Fruit fly (Drosophila melanogaster) whole organism, embryonic: ENCODE results near the gene nAChRalpha6.

Experiments
- ATbp ChIP-seq: fragments of 200-800 bp; sonication (Bioruptor generic); optimal IDR thresholded peaks from 2 replicates; lab custom pipeline; 2017; ENCODE audit warnings: missing biosample characterization, mild to moderate bottlenecking, missing genetic modification characterization, missing genetic modification reagents
- Asciz ChIP-seq: fragments of 200-800 bp; sonication (Bioruptor generic); optimal IDR thresholded peaks from 2 replicates; lab custom pipeline; 2017; ENCODE audit warnings: missing biosample characterization, mild to moderate bottlenecking, missing genetic modification characterization, missing genetic modification reagents
- Atf6 ChIP-seq: fragments of 200-800 bp; sonication (Bioruptor generic); IDR thresholded peaks from 2 replicates; pipeline ENCODE4 v1.3.6; 2022; ENCODE audit warnings: missing biosample characterization, missing genetic modification characterization
- CG11085 ChIP-seq: fragments of 200-800 bp; sonication (Bioruptor generic); IDR thresholded peaks from 2 replicates; pipeline ENCODE4 v1.3.6; 2022; ENCODE audit warnings: missing biosample characterization, missing genetic modification characterization
- CG11093 ChIP-seq: fragments of 200-800 bp; sonication (Bioruptor generic); IDR thresholded peaks from 3 replicates; pipeline ENCODE4 v1.3.6; 2022; ENCODE audit warnings: missing biosample characterization, missing genetic modification characterization
- CG12104 ChIP-seq: fragments of 200-800 bp; sonication (Bioruptor generic); optimal IDR thresholded peaks from 3 replicates; lab custom pipeline; 2016; ENCODE audit warnings: missing biosample characterization, missing genetic modification characterization
- CG1233 ChIP-seq: fragments of 200-800 bp; sonication (Bioruptor generic); optimal IDR thresholded peaks from 4 replicates; lab custom pipeline; 2018; ENCODE audit warnings: missing biosample characterization, mild to moderate bottlenecking, missing genetic modification characterization
- CG12659 ChIP-seq: fragments of 200-800 bp; sonication (Bioruptor generic); optimal IDR thresholded peaks from 3 replicates; lab custom pipeline; 2017; ENCODE audit warnings: mild to moderate bottlenecking, missing biosample characterization, missing genetic modification reagents, missing genetic modification characterization
- CG13296 ChIP-seq: fragments of 200-800 bp; sonication (Bioruptor generic); optimal IDR thresholded peaks from 3 replicates; lab custom pipeline; 2018; ENCODE audit warnings: missing biosample characterization, mild to moderate bottlenecking, missing genetic modification characterization
- CG16779 ChIP-seq: fragments of 200-800 bp; sonication (Bioruptor generic); IDR thresholded peaks from 2 replicates; pipeline ENCODE4 v1.3.6; 2022; ENCODE audit warnings: missing biosample characterization, missing genetic modification characterization
- CG16863 ChIP-seq: fragments of 200-800 bp; sonication (Bioruptor generic); optimal IDR thresholded peaks from 3 replicates; lab custom pipeline; 2016; ENCODE audit warnings: missing biosample characterization, missing genetic modification characterization
- CG2129 ChIP-seq: fragments of 200-800 bp; sonication (Bioruptor generic); IDR thresholded peaks from 2 replicates; pipeline ENCODE4 v1.3.6; 2022; ENCODE audit warnings: missing biosample characterization, missing genetic modification characterization; ENCODE audit not compliant: partially characterized antibody
- CG2889 ChIP-seq: fragments of 200-800 bp; sonication (Bioruptor generic); IDR thresholded peaks from 3 replicates; pipeline ENCODE4 v1.3.6; 2022; ENCODE audit warnings: missing biosample characterization, missing genetic modification characterization
- CG3065 ChIP-seq: fragments of 200-800 bp; sonication (Bioruptor generic); optimal IDR thresholded peaks from 2 replicates; lab custom pipeline; 2016; ENCODE audit warnings: missing biosample characterization, missing genetic modification characterization
- CG31224 ChIP-seq: fragments of 200-800 bp; sonication (Bioruptor generic); IDR thresholded peaks from 2 replicates; pipeline ENCODE4 v1.3.6; 2022; ENCODE audit warnings: missing biosample characterization, missing genetic modification characterization
- CG31441 ChIP-seq: fragments of 200-800 bp; sonication (Bioruptor generic); IDR thresholded peaks from 2 replicates; pipeline ENCODE4 v1.3.6; 2022; ENCODE audit warnings: missing biosample characterization, missing genetic modification characterization
- CG34422 ChIP-seq: fragments of 200-800 bp; sonication (Bioruptor generic); IDR thresholded peaks from 3 replicates; pipeline ENCODE4 v1.3.6; 2022; ENCODE audit warnings: missing biosample characterization, missing genetic modification characterization
- CG3726 ChIP-seq: fragments of 200-800 bp; sonication (Bioruptor generic); IDR thresholded peaks from 3 replicates; pipeline ENCODE4, ENCODE4 v1.3.6; 2022; ENCODE audit warnings: missing biosample characterization, missing genetic modification characterization
- CG42726 ChIP-seq: fragments of 200-800 bp; sonication (Bioruptor generic); IDR thresholded peaks from 2 replicates; pipeline ENCODE4 v1.3.6; 2022; ENCODE audit warnings: missing biosample characterization, missing genetic modification characterization; ENCODE audit not compliant: partially characterized antibody
- CG4328 ChIP-seq: fragments of 200-800 bp; sonication (Bioruptor generic); optimal IDR thresholded peaks from 3 replicates; lab custom pipeline; 2017; ENCODE audit warnings: missing biosample characterization, missing genetic modification reagents, missing genetic modification characterization
- CG5180 ChIP-seq: fragments of 200-800 bp; sonication (Bioruptor generic); optimal IDR thresholded peaks from 3 replicates; lab custom pipeline; 2017; ENCODE audit warnings: missing biosample characterization, missing genetic modification characterization, mild to moderate bottlenecking, moderate library complexity, missing genetic modification reagents
- CG7556 ChIP-seq: fragments of 200-800 bp; sonication (Bioruptor generic); optimal IDR thresholded peaks from 2 replicates; lab custom pipeline; 2017; ENCODE audit warnings: missing biosample characterization, mild to moderate bottlenecking, missing genetic modification characterization
- CG7745 ChIP-seq: fragments of 200-800 bp; sonication (Bioruptor generic); optimal IDR thresholded peaks from 2 replicates; lab custom pipeline; 2018; ENCODE audit warnings: missing biosample characterization, mild to moderate bottlenecking, missing genetic modification characterization, moderate library complexity
- CG7786 ChIP-seq: fragments of 200-800 bp; sonication (Bioruptor generic); optimal IDR thresholded peaks from 2 replicates; lab custom pipeline; 2016; ENCODE audit warnings: missing biosample characterization, missing genetic modification characterization
- CG8765 ChIP-seq: fragments of 200-800 bp; sonication (Bioruptor generic); IDR thresholded peaks from 2 replicates; pipeline ENCODE4 v1.3.6; 2022; ENCODE audit warnings: missing biosample characterization, missing genetic modification characterization
- CG9437 ChIP-seq: fragments of 200-800 bp; sonication (Bioruptor generic); optimal IDR thresholded peaks from 2 replicates; lab custom pipeline; 2018; ENCODE audit warnings: missing biosample characterization, mild to moderate bottlenecking, missing genetic modification characterization
- CG9817 ChIP-seq: fragments of 200-800 bp; sonication (Bioruptor generic); optimal IDR thresholded peaks from 2 replicates; lab custom pipeline; 2018; ENCODE audit warnings: missing biosample characterization, mild to moderate bottlenecking, missing genetic modification characterization, moderate library complexity
- D19B ChIP-seq: fragments of 200-800 bp; sonication (Bioruptor generic); optimal IDR thresholded peaks from 2 replicates; lab custom pipeline; 2017; ENCODE audit warnings: missing biosample characterization, mild to moderate bottlenecking, missing genetic modification characterization
- Ets65A ChIP-seq: fragments of 200-800 bp; sonication (Bioruptor generic); peaks from one replicate; lab custom pipeline; 2016; ENCODE audit warnings: missing biosample characterization, missing genetic modification characterization
- Fer2 ChIP-seq: fragments of 200-800 bp; sonication (Bioruptor generic); optimal IDR thresholded peaks from 2 replicates; lab custom pipeline; 2018; ENCODE audit warnings: missing biosample characterization, mild to moderate bottlenecking, missing genetic modification characterization, moderate library complexity
- HHEX ChIP-seq: fragments of 200-800 bp; sonication (Bioruptor generic); optimal IDR thresholded peaks from 3 replicates; lab custom pipeline; 2017; ENCODE audit warnings: missing biosample characterization, mild to moderate bottlenecking, missing genetic modification characterization, missing genetic modification reagents
- HmgD ChIP-seq: fragments of 200-800 bp; sonication (Bioruptor generic); optimal IDR thresholded peaks from 3 replicates; lab custom pipeline; 2016; ENCODE audit warnings: missing biosample characterization, missing genetic modification characterization
- Jarid2 ChIP-seq: fragments of 200-800 bp; sonication (Bioruptor generic); optimal IDR thresholded peaks from 3 replicates; lab custom pipeline; 2017; ENCODE audit warnings: mild to moderate bottlenecking, missing biosample characterization, missing genetic modification reagents, missing genetic modification characterization
- NK7.1 ChIP-seq: fragments of 200-800 bp; sonication (Bioruptor generic); optimal IDR thresholded peaks from 3 replicates; lab custom pipeline; 2016; ENCODE audit warnings: missing biosample characterization, missing genetic modification characterization
- Nf-YA ChIP-seq: fragments of 200-800 bp; sonication (Bioruptor generic); IDR thresholded peaks from 2 replicates; pipeline ENCODE4 v1.3.6; 2022; ENCODE audit warnings: missing biosample characterization, missing genetic modification characterization
- Ssrp ChIP-seq: fragments of 200-800 bp; sonication (Bioruptor generic); optimal IDR thresholded peaks from 2 replicates; lab custom pipeline; 2018; ENCODE audit warnings: missing biosample characterization, mild to moderate bottlenecking, missing genetic modification characterization, moderate library complexity
- Tbp ChIP-seq: fragments of >200 bp; optimal IDR thresholded peaks from 2 replicates; lab custom pipeline; 2018; ENCODE audit warnings: missing biosample characterization, missing genetic modification characterization
- bigmax ChIP-seq: fragments of 200-800 bp; sonication (Bioruptor generic); optimal IDR thresholded peaks from 2 replicates; lab custom pipeline; 2018; ENCODE audit warnings: missing biosample characterization, mild to moderate bottlenecking, missing genetic modification characterization
- caup ChIP-seq: fragments of 200-800 bp; sonication (Bioruptor generic); optimal IDR thresholded peaks from 3 replicates; lab custom pipeline; 2017; ENCODE audit warnings: missing biosample characterization, mild to moderate bottlenecking, missing genetic modification characterization, moderate library complexity; ENCODE audit not compliant: severe bottlenecking
- corto ChIP-seq: fragments of 200-800 bp; sonication (Bioruptor generic); optimal IDR thresholded peaks from 2 replicates; lab custom pipeline; 2016; ENCODE audit warnings: missing biosample characterization, mild to moderate bottlenecking, missing genetic modification characterization, moderate library complexity
- gce ChIP-seq: fragments of 200-800 bp; sonication (Bioruptor generic); IDR thresholded peaks from 3 replicates; pipeline ENCODE4 v1.3.6; 2022; ENCODE audit warnings: missing biosample characterization, missing genetic modification characterization
- gsb ChIP-seq: fragments of 200-800 bp; sonication (Bioruptor generic); IDR thresholded peaks from 2 replicates; pipeline ENCODE4 v1.3.6; 2022; ENCODE audit warnings: missing biosample characterization, missing genetic modification characterization
- kni ChIP-seq: fragments of 200-800 bp; sonication (Bioruptor generic); optimal IDR thresholded peaks from 3 replicates; lab custom pipeline; 2017; ENCODE audit warnings: mild to moderate bottlenecking, missing biosample characterization, missing genetic modification reagents, missing genetic modification characterization
- maf-S ChIP-seq: fragments of 200-800 bp; sonication (Bioruptor generic); optimal IDR thresholded peaks from 2 replicates; lab custom pipeline; 2016; ENCODE audit warnings: missing biosample characterization, missing genetic modification characterization
- nerfin-2 ChIP-seq: fragments of 200-800 bp; sonication (Bioruptor generic); IDR thresholded peaks from 2 replicates; pipeline ENCODE4 v1.3.6; 2022; ENCODE audit warnings: missing biosample characterization, missing genetic modification characterization; ENCODE audit not compliant: partially characterized antibody
- pb ChIP-seq: fragments of 200-800 bp; sonication (Bioruptor generic); optimal IDR thresholded peaks from 3 replicates; lab custom pipeline; 2016; ENCODE audit warnings: missing biosample characterization, missing genetic modification characterization
- ranshi ChIP-seq: fragments of 200-800 bp; sonication (Bioruptor generic); IDR thresholded peaks from 2 replicates; pipeline ENCODE4 v1.3.6; 2022; ENCODE audit warnings: missing biosample characterization, missing genetic modification characterization
- sqz ChIP-seq: fragments of 200-800 bp; sonication (Bioruptor generic); optimal IDR thresholded peaks from 3 replicates; lab custom pipeline; 2018; ENCODE audit warnings: missing biosample characterization, mild to moderate bottlenecking, missing genetic modification characterization
- ssp ChIP-seq: fragments of 200-800 bp; sonication (Bioruptor generic); IDR thresholded peaks from 2 replicates; pipeline ENCODE4 v1.3.6; 2022; ENCODE audit warnings: missing biosample characterization, missing genetic modification characterization
- tx ChIP-seq: fragments of 200-800 bp; sonication (Bioruptor generic); optimal IDR thresholded peaks from 2 replicates; lab custom pipeline; 2016; ENCODE audit warnings: missing biosample characterization, missing genetic modification characterization
- unc-4 ChIP-seq: fragments of 200-800 bp; sonication (Bioruptor generic); IDR thresholded peaks from 2 replicates; pipeline ENCODE4 v1.3.6; 2022; ENCODE audit warnings: missing biosample characterization, missing genetic modification characterization; ENCODE audit not compliant: partially characterized antibody

The nAChRalpha6 gene

dm6 chr2L:9758856-9759255, 127.2 kb downstream of the nAChRalpha6 start (continued):
- TF ChIP-seq Atf6 (GFP tag; lab: Robert Waterston, UW), result peak; percentile 56; the same call in 1 of the 2 replicates
- peak; percentile 45 for TF ChIP-seq ssp
- no peak for TF ChIP-seq CG7745 (tag; lab: Kevin White, UChicago)
- TF ChIP-seq Asciz (GFP tag; lab: Kevin White, UChicago), result no peak
- TF ChIP-seq caup (GFP tag; lab: Kevin White, UChicago), result peak; percentile 45
- no peak for TF ChIP-seq CG12104 (GFP tag; lab: Kevin White, UChicago)
- TF ChIP-seq CG1233 (GFP tag; lab: Kevin White, UChicago), result peak; percentile 50
- peak; percentile 87 for TF ChIP-seq nerfin-2 (GFP tag; lab: Robert Waterston, UW)
- TF ChIP-seq CG9437, result no peak
- TF ChIP-seq CG16779 (GFP tag; lab: Robert Waterston, UW), result no peak
- peak; percentile 50 for TF ChIP-seq Fer2
- peak; percentile 79 for TF ChIP-seq HmgD
- TF ChIP-seq HHEX (GFP tag; lab: Kevin White, UChicago), result no peak
- TF ChIP-seq maf-S (GFP tag; lab: Kevin White, UChicago), result peak; percentile 1
- TF ChIP-seq ranshi (GFP tag; lab: Robert Waterston, UW), result peak; percentile 53; the same call in 1 of the 2 replicates
- TF ChIP-seq CG12659 (GFP tag; lab: Kevin White, UChicago), result peak; percentile 51
- TF ChIP-seq CG2889 (GFP tag; lab: Robert Waterston, UW), result no peak
- TF ChIP-seq CG31224 (GFP tag; lab: Robert Waterston, UW), result peak; percentile 51
- no peak for TF ChIP-seq NK7.1 (GFP tag; lab: Kevin White, UChicago)
- no peak for TF ChIP-seq CG11093 (GFP tag; lab: Robert Waterston, UW)
- TF ChIP-seq unc-4, result peak; percentile 95
- peak; percentile 48 for TF ChIP-seq pb (GFP tag; lab: Kevin White, UChicago)
- TF ChIP-seq CG2129 (GFP tag; lab: Robert Waterston, UW), result peak; percentile 87
- no peak for TF ChIP-seq Tbp (GFP tag; lab: Kevin White, UChicago)
- TF ChIP-seq gsb, result peak; percentile 48
- no peak for TF ChIP-seq Jarid2 (GFP tag; lab: Kevin White, UChicago)
- TF ChIP-seq CG34422, result peak; percentile 70; the same call in 2 of the 3 replicates
- no peak for TF ChIP-seq Ssrp (tag; lab: Kevin White, UChicago)
- no peak for TF ChIP-seq sqz
- peak; percentile 11 for TF ChIP-seq CG4328 (GFP tag; lab: Kevin White, UChicago)
- no peak for TF ChIP-seq CG7556 (GFP tag; lab: Kevin White, UChicago)
- TF ChIP-seq CG11085, result peak; percentile 77
- TF ChIP-seq Ets65A (GFP tag; lab: Kevin White, UChicago), result peak; percentile 96
- TF ChIP-seq kni (GFP tag; lab: Kevin White, UChicago), result no peak
- TF ChIP-seq CG13296 (GFP tag; lab: Kevin White, UChicago), result no peak
- TF ChIP-seq Nf-YA (GFP tag; lab: Robert Waterston, UW), result peak; percentile 54; the same call in 1 of the 2 replicates
- no peak for TF ChIP-seq ATbp (GFP tag; lab: Kevin White, UChicago)
- no peak for TF ChIP-seq D19B (GFP tag; lab: Kevin White, UChicago)
- no peak for TF ChIP-seq bigmax (GFP tag; lab: Kevin White, UChicago)
- no peak for TF ChIP-seq tx (GFP tag; lab: Kevin White, UChicago)
- TF ChIP-seq CG3726 (GFP tag; lab: Robert Waterston, UW), result no peak
- peak; percentile 59 for TF ChIP-seq CG9817 (tag; lab: Kevin White, UChicago)
- peak; percentile 30 for TF ChIP-seq CG3065 (GFP tag; lab: Kevin White, UChicago)
- TF ChIP-seq CG5180 (GFP tag; lab: Kevin White, UChicago), result peak; percentile 70
- peak; percentile 81 for TF ChIP-seq CG8765 (GFP tag; lab: Robert Waterston, UW)
- TF ChIP-seq CG31441, result peak; percentile 52; the same call in 1 of the 2 replicates
- TF ChIP-seq CG42726, result peak; percentile 93
- no peak for TF ChIP-seq corto (GFP tag; lab: Kevin White, UChicago)
- TF ChIP-seq CG7786, result peak; percentile 52
- TF ChIP-seq CG16863 (GFP tag; lab: Kevin White, UChicago), result peak; percentile 44
- no peak for TF ChIP-seq gce
